Worm (Caenorhabditis elegans) whole organism, young adult: Measurements from ENCODE around the gene T01G6.1.

Source experiments
- B0019.2 ChIP-seq: fragments of 200-800 bp; sonication (Bioruptor generic); conservative IDR thresholded peaks from 2 replicates; pipeline ENCODE4 v1.3.6; 2022; ENCODE audit warnings: missing genetic modification reagents, missing genetic modification characterization, missing compliant biosample characterization
- B0261.1 ChIP-seq: sonication (generic microtip); optimal IDR thresholded peaks from 2 replicates; lab custom pipeline; 2016; ENCODE audit warnings: mild to moderate bottlenecking, missing genetic modification characterization, moderate library complexity, missing compliant biosample characterization
- F57A8.1 ChIP-seq: fragments of 200-800 bp; sonication (Bioruptor generic); optimal IDR thresholded peaks from 2 replicates; lab custom pipeline; 2018; ENCODE audit warnings: mild to moderate bottlenecking, missing genetic modification characterization, moderate library complexity, missing compliant biosample characterization
- K12H6.12 ChIP-seq: fragments of 200-800 bp; sonication (Bioruptor generic); optimal IDR thresholded peaks from 2 replicates; lab custom pipeline; 2018; ENCODE audit warnings: mild to moderate bottlenecking, missing genetic modification characterization, missing compliant biosample characterization
- Y56A3A.18 ChIP-seq: fragments of 200-800 bp; sonication (Bioruptor generic); IDR thresholded peaks from 2 replicates; pipeline ENCODE4 v1.3.6; 2022; ENCODE audit warnings: missing genetic modification reagents, missing genetic modification characterization, missing compliant biosample characterization
- Y67H2A.10 ChIP-seq: fragments of 200-800 bp; sonication (Bioruptor generic); conservative IDR thresholded peaks from 2 replicates; pipeline ENCODE4 v1.3.6; 2022; ENCODE audit warnings: missing genetic modification reagents, missing genetic modification characterization, missing compliant biosample characterization
- Y79H2A.3 ChIP-seq: fragments of 200-800 bp; sonication (Bioruptor generic); conservative IDR thresholded peaks from 2 replicates; pipeline ENCODE4 v1.3.6; 2022; ENCODE audit warnings: missing genetic modification reagents, missing genetic modification characterization, missing compliant biosample characterization
- atf-7 ChIP-seq: sonication (generic microtip); optimal IDR thresholded peaks from 2 replicates; lab custom pipeline; 2017; ENCODE audit warnings: mild to moderate bottlenecking, missing genetic modification characterization, missing compliant biosample characterization
- attf-5 ChIP-seq: fragments of 200-800 bp; sonication (Bioruptor generic); optimal IDR thresholded peaks from 2 replicates; lab custom pipeline; 2018; ENCODE audit warnings: mild to moderate bottlenecking, missing genetic modification characterization, missing compliant biosample characterization
- bed-1 ChIP-seq: fragments of 200-800 bp; sonication (Bioruptor generic); IDR thresholded peaks from 2 replicates; pipeline ENCODE4 v1.3.6; 2022; ENCODE audit warnings: missing genetic modification reagents, missing genetic modification characterization, missing compliant biosample characterization
- cebp-1 ChIP-seq, 2 experiments: fragments of 200-800 bp in 1 of 2; sonication (Bioruptor generic) in 1 of 2; sonication (generic microtip) in 1 of 2; IDR thresholded peaks in 1 of 2; optimal IDR thresholded peaks in 1 of 2; 2 replicates each; pipeline versions ENCODE4 v1.3.6 to Lab custom; 2017 to 2022; ENCODE audit warnings: missing compliant biosample characterization in 2 of 2, missing genetic modification characterization in 2 of 2, mild to moderate bottlenecking in 1 of 2, missing genetic modification reagents in 1 of 2, moderate library complexity in 1 of 2
- ceh-27 ChIP-seq: fragments of 200-800 bp; sonication (Bioruptor generic); optimal IDR thresholded peaks from 2 replicates; lab custom pipeline; 2018; ENCODE audit warnings: mild to moderate bottlenecking, missing genetic modification characterization, moderate library complexity, missing compliant biosample characterization
- ceh-91 ChIP-seq: fragments of 200-800 bp; sonication (Bioruptor generic); IDR thresholded peaks from 2 replicates; pipeline ENCODE4 v1.3.6; 2022; ENCODE audit warnings: missing genetic modification reagents, missing genetic modification characterization, missing compliant biosample characterization
- dox-1 ChIP-seq: fragments of 200-800 bp; sonication (Bioruptor generic); IDR thresholded peaks from 2 replicates; pipeline ENCODE4 v1.3.6; 2022; ENCODE audit warnings: missing genetic modification reagents, missing genetic modification characterization, missing compliant biosample characterization
- fkh-3 ChIP-seq: sonication (generic microtip); optimal IDR thresholded peaks from 2 replicates; lab custom pipeline; 2016; ENCODE audit warnings: mild to moderate bottlenecking, missing genetic modification characterization, missing compliant biosample characterization
- hmg-1.2 ChIP-seq: fragments of 200-800 bp; sonication (Bioruptor generic); IDR thresholded peaks from 2 replicates; pipeline ENCODE4 v1.3.6; 2022; ENCODE audit warnings: missing genetic modification reagents, missing genetic modification characterization, missing compliant biosample characterization
- lag-1 ChIP-seq: fragments of 200-800 bp; sonication (Bioruptor generic); IDR thresholded peaks from 2 replicates; pipeline ENCODE4 v1.3.6; 2022; ENCODE audit warnings: missing genetic modification reagents, missing genetic modification characterization, missing compliant biosample characterization
- lin-26 ChIP-seq: fragments of 200-800 bp; sonication (Bioruptor generic); IDR thresholded peaks from 2 replicates; pipeline ENCODE4 v1.3.6; 2022; ENCODE audit warnings: missing genetic modification reagents, missing genetic modification characterization, missing compliant biosample characterization
- lin-40 ChIP-seq: sonication (generic microtip); optimal IDR thresholded peaks from 2 replicates; lab custom pipeline; 2016; ENCODE audit warnings: missing genetic modification characterization, mild to moderate bottlenecking, missing compliant biosample characterization, missing genotype, missing genetic modification reagents
- lsl-1 ChIP-seq: fragments of 200-800 bp; sonication (Bioruptor generic); optimal IDR thresholded peaks from 2 replicates; lab custom pipeline; 2018; ENCODE audit warnings: mild to moderate bottlenecking, missing genetic modification characterization, moderate library complexity, missing compliant biosample characterization
- nhr-120 ChIP-seq: fragments of 200-800 bp; sonication (Bioruptor generic); IDR thresholded peaks from 2 replicates; pipeline ENCODE4 v1.3.6; 2022; ENCODE audit warnings: missing genetic modification characterization, missing compliant biosample characterization
- nhr-80 ChIP-seq: sonication (generic microtip); optimal IDR thresholded peaks from 2 replicates; lab custom pipeline; 2016; ENCODE audit warnings: missing genetic modification characterization, missing compliant biosample characterization
- pha-4 ChIP-seq: fragments of 150-350 bp; sonication (generic microtip); optimal IDR thresholded peaks from 2 replicates; lab custom pipeline; 2014; ENCODE audit warnings: missing biosample characterization, missing genetic modification reagents, missing genetic modification characterization
- rec-8 ChIP-seq, 2 experiments: sonication (generic microtip); optimal IDR thresholded peaks; 2 replicates each; lab custom pipeline; 2016; ENCODE audit warnings: mild to moderate bottlenecking in 2 of 2, missing genetic modification characterization in 2 of 2, missing genetic modification reagents in 2 of 2, missing genotype in 2 of 2, missing biosample characterization in 1 of 2, missing compliant biosample characterization in 1 of 2, moderate library complexity in 1 of 2
- rpc-1 ChIP-seq, 2 experiments: fragments of 150-350 bp in 1 of 2; sonication (generic microtip) in 1 of 2; optimal IDR thresholded peaks; 2 replicates each; lab custom pipeline; 2014 to 2018; ENCODE audit warnings: missing biosample characterization in 1 of 2, missing genetic modification characterization in 1 of 2, missing genetic modification reagents in 1 of 2, missing genotype in 1 of 2
- sdz-38 ChIP-seq: sonication (generic microtip); optimal IDR thresholded peaks from 2 replicates; lab custom pipeline; 2016; ENCODE audit warnings: missing genotype, missing genetic modification characterization, missing compliant biosample characterization
- snpc-4 ChIP-seq, 5 experiments: fragments of 150-350 bp in 1 of 5; sonication (generic microtip) in 4 of 5; optimal IDR thresholded peaks; 2 replicates each; lab custom pipeline; 2014 to 2018; ENCODE audit warnings: missing genetic modification characterization in 5 of 5, missing biosample characterization in 3 of 5, antibody characterized with exemption in 2 of 5, mild to moderate bottlenecking in 2 of 5, missing compliant biosample characterization in 2 of 5, missing genotype in 2 of 5, moderate library complexity in 2 of 5, missing genetic modification reagents in 1 of 5
- zfh-2 ChIP-seq: fragments of 200-800 bp; sonication (Bioruptor generic); conservative IDR thresholded peaks from 2 replicates; pipeline ENCODE4 v1.3.6; 2022; ENCODE audit warnings: missing genetic modification reagents, missing genetic modification characterization, missing compliant biosample characterization
- ztf-26 ChIP-seq: sonication (generic microtip); optimal IDR thresholded peaks from 2 replicates; lab custom pipeline; 2017; ENCODE audit warnings: missing genetic modification characterization, missing compliant biosample characterization

The T01G6.1 gene

DNA sequence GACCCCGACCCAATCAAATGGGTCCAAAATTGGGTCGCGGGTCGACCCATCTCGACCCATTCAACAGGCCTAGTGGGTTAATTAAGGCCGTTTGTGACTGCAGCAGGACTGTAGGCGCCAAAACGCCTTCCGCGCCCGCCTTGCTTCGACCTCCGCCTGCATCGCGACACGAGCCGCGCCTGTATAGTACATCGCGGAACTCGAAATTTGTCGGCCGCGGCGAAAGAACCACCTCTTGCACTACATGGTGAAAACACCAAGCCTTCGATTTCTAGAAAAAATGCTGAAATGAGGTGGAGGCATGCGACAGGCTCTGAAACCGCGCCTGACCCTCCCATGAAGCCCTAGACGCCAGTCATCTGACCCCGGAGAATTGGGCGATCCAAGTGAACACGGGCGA is 9.5 kb upstream of the T01G6.1 start:
- peak; percentile 58 for TF ChIP-seq zfh-2 (GFP tag; lab: Robert Waterston, UW)
- no peak for TF ChIP-seq rpc-1 (optimal IDR thresholded peaks at IDR 0.05; lab: Kevin White, UChicago)
- TF ChIP-seq rpc-1 (tag; optimal IDR thresholded peaks at IDR 0.05; lab: Kevin White, UChicago) = no peak
- TF ChIP-seq hmg-1.2 (GFP tag; lab: Robert Waterston, UW) = peak; percentile 13; the same call in 1 of the 2 replicates
- TF ChIP-seq sdz-38 = no peak
- no peak for TF ChIP-seq B0019.2 (GFP tag; lab: Robert Waterston, UW)
- no peak for TF ChIP-seq Y56A3A.18 (GFP tag; lab: Robert Waterston, UW)
- no peak for TF ChIP-seq snpc-4 (GFP tag; optimal IDR thresholded peaks at IDR 0.05; lab: Kevin White, UChicago)
- peak in 2 of 4 experiments; percentile 57 to 72 for TF ChIP-seq snpc-4 (tag; optimal IDR thresholded peaks at IDR 0.05; lab: Kevin White, UChicago)

DNA sequence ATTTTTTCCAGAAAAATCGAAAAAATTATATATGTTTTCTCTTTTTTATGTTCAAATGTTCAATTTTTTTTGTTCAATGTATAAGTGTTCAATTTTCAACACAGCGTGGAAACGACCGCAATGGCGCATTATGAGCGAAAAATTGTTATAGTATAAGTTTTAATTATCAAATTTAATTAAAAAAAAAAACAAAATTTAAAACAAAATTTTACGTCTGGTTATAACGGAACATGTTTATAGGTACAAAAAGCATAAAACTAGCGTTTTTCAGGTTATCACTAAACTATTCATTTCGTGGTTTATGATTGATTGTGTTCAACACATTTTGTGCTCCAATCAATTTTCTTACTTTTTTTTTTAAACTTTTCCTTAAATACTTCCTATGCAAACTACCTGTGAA is 8.2 kb upstream of the T01G6.1 start, which contains the start of gene nhr-106:
TSS of gene nhr-106 (plus strand) at position 301 of the 400 bp plus-strand sequence.
- no peak for TF ChIP-seq lin-26
- TF ChIP-seq nhr-80 (tag; lab: Kevin White, UChicago) = peak; percentile 27

DNA sequence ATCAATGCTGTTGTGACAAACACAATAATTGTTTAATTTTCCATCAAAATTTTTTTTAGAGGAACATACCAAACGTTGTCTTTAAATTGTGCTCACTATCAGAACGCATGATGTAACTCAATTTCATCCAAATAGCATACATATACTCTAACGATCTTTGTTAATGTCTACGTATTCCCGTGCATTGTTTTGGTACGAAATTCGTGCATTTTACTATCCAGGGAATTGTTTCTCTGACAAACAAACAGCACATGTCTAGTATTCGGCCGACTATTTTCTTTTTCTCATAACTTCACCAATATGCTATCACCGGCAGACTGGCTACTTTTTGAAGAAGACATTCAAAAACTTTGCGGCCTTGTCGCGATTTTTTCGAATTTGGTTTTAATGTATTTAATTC is 6.1 kb upstream of the T01G6.1 start, which contains the start of gene str-196:
TSS of gene str-196 (plus strand) at position 301 of the 400 bp plus-strand sequence.
- TF ChIP-seq fkh-3 (tag; lab: Kevin White, UChicago) = no peak
- TF ChIP-seq lsl-1 (GFP tag; lab: Kevin White, UChicago) = no peak
- TF ChIP-seq rec-8 (tag; optimal IDR thresholded peaks at IDR 0.05; lab: Kevin White, UChicago) = no peak
- TF ChIP-seq atf-7 = no peak
- no peak for TF ChIP-seq B0261.1
- TF ChIP-seq bed-1 = no peak
- no peak for TF ChIP-seq Y79H2A.3 (GFP tag; lab: Robert Waterston, UW)
- TF ChIP-seq Y67H2A.10 (GFP tag; lab: Robert Waterston, UW) = no peak
- no peak for TF ChIP-seq F57A8.1 (GFP tag; lab: Kevin White, UChicago)
- no peak for TF ChIP-seq cebp-1 (GFP tag; IDR thresholded peaks at IDR 0.05; lab: Robert Waterston, UW)
- TF ChIP-seq cebp-1 (tag; optimal IDR thresholded peaks at IDR 0.05; lab: Kevin White, UChicago) = no peak
- TF ChIP-seq nhr-120 (GFP tag; lab: Robert Waterston, UW) = no peak
- no peak for TF ChIP-seq K12H6.12 (tag; lab: Kevin White, UChicago)
- no peak for TF ChIP-seq ceh-27 (GFP tag; lab: Kevin White, UChicago)
- TF ChIP-seq ceh-91 (GFP tag; lab: Robert Waterston, UW) = no peak
- TF ChIP-seq pha-4 (tag; lab: Kevin White, UChicago) = no peak

DNA sequence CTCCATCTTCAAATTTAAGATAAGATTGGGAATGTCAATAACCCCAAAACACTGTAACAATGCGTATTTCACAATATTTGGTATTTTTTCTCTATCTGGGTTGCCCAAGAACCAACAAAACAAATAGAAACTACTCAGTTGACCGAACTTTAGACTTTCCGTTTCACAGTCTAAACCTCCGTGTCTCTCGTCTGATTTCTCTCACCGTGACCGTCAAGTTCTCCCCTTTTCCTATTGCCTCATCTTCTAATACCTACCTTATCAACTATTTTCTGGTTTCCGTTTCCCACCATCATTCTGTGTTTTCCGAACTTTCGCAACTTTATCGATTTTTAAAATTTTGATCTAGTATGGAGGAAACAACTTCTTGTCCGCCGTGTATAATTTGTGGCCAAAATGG is 3.2 kb upstream of the T01G6.1 start, which contains the start of gene nhr-131:
TSS of gene nhr-131 (plus strand) at position 87 of the 400 bp plus-strand sequence.
- no peak for TF ChIP-seq lag-1
- TF ChIP-seq dox-1 (GFP tag; lab: Robert Waterston, UW) = peak; percentile 41
- no peak for TF ChIP-seq ztf-26 (tag; lab: Kevin White, UChicago)
- no peak for TF ChIP-seq F57A8.1 (GFP tag; lab: Kevin White, UChicago)
- peak; percentile 54 for TF ChIP-seq attf-5 (GFP tag; lab: Kevin White, UChicago)
- TF ChIP-seq nhr-80 (tag; lab: Kevin White, UChicago) = peak; percentile 77
- TF ChIP-seq lin-40 (tag; lab: Kevin White, UChicago) = peak; percentile 20
- no peak for TF ChIP-seq snpc-4 (GFP tag; optimal IDR thresholded peaks at IDR 0.05; lab: Kevin White, UChicago)
- no peak for TF ChIP-seq snpc-4 (tag; optimal IDR thresholded peaks at IDR 0.05; lab: Kevin White, UChicago)
- TF ChIP-seq cebp-1 (GFP tag; IDR thresholded peaks at IDR 0.05; lab: Robert Waterston, UW) = peak; percentile 73
- peak; percentile 89 for TF ChIP-seq cebp-1 (tag; optimal IDR thresholded peaks at IDR 0.05; lab: Kevin White, UChicago)
- TF ChIP-seq, all 124 proteins: peak for 5
